Worm (Caenorhabditis elegans): ENCODE results near the gene vpat-1.
A peak's percentile ranks its signal among the peaks of the same experiment; 100 is the strongest.

DNA sequence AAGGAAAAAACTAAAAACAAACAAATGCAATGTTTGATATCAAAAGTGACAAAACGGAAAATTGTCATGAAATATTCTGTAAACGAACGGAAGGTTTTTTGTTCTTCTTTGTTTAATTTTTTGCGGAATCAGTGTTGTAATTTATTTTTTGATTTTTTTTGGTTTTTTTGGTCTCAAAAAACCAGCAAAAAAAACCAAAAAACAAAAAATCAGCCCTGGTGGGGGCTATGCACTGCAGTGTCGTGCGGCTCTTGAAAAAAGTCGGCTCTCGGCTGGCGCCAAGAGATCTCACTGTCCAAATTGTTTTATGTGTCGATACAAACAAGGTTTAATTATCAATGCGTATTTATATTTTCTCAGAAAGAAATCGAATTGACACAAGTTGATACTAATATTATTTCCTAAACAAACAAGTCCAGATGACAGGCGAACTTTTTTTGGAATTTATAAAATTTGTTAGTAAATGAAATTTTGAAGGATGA lies 33.6 kb downstream of the vpat-1 start:
- TF ChIP-seq mdl-1 (tag; optimal IDR thresholded peaks at IDR 0.05) (no peak), ztf-11 (tag; optimal IDR thresholded peaks at IDR 0.05) (no peak), elt-1 (tag; optimal IDR thresholded peaks at IDR 0.05) (no peak), unc-62 (GFP tag; optimal IDR thresholded peaks at IDR 0.05) (no peak), nhr-237 (tag; optimal IDR thresholded peaks at IDR 0.05) (no peak), snpc-4 (tag; optimal IDR thresholded peaks at IDR 0.05) (no peak), pha-4 (tag; optimal IDR thresholded peaks at IDR 0.05) (peak; percentile 46), zag-1 (tag; optimal IDR thresholded peaks at IDR 0.05) (no peak)

Data from whole organism, L3 larva.